Worm (Caenorhabditis elegans) whole organism, L4 larva: ENCODE data around the gene Y22D7AL.4.

Source experiments
- ZK546.5 ChIP-seq, 2 experiments: sonication (generic microtip); optimal IDR thresholded peaks; 2 replicates each; lab custom pipeline; 2017; ENCODE audit warnings: missing biosample characterization in 2 of 2, missing genetic modification characterization in 2 of 2
- cey-2 ChIP-seq: sonication (generic microtip); optimal IDR thresholded peaks from 3 replicates; lab custom pipeline; 2017; ENCODE audit warnings: missing genetic modification characterization, mild to moderate bottlenecking, missing compliant biosample characterization, antibody characterized with exemption, borderline replicate concordance; ENCODE audit not compliant: insufficient read depth
- nhr-76 ChIP-seq: fragments of 150-350 bp; optimal IDR thresholded peaks from 2 replicates; lab custom pipeline; 2014; ENCODE audit warnings: missing biosample characterization, missing genetic modification characterization
- pqm-1 ChIP-seq: sonication (generic microtip); optimal IDR thresholded peaks from 2 replicates; lab custom pipeline; 2017; ENCODE audit warnings: missing biosample characterization, missing genetic modification characterization

DNA sequence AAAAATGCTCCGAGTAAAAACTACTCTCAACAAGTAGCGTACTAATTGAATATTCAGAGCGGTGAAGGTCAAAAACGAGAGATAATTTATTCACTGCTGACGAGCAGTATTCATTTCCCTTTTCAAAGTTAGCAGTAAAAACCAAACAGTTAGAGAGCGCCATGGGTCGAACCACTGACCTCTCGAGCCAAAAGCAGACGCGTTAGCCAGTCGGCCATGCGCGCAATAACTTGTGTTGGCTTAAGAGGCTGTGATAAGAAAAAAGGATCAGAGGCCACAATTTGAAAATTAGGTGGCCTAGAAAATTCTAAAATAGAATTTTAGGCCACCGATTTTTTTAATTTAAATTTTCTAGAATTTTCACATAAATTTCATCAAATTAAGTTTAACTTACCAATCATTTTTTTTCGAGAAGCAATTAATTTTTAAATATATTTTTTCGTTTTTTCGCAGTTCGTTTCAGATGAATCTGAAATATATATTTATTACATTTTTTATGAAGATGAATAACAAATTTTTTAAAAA is 25.7 kb upstream of the Y22D7AL.4 start, which contains the start of gene sms-3:
- TF ChIP-seq pqm-1 (tag; lab: Kevin White, UChicago): no peak
- TF ChIP-seq nhr-76: no peak
- TF ChIP-seq ZK546.5 (tag; optimal IDR thresholded peaks at IDR 0.05; lab: Kevin White, UChicago): no peak
- no peak for TF ChIP-seq cey-2
